Worm (Caenorhabditis elegans) whole organism, early embryonic: ENCODE results near the gene M142.8.
"Not testable (repeated sequence)": the region's sequence is repeated elsewhere in the genome, so short reads cannot be mapped to it uniquely, and the experiment has no call there.

Experiments
- B0310.2 ChIP-seq: sonication (generic microtip); optimal IDR thresholded peaks from 2 replicates; lab custom pipeline; 2016; ENCODE audit warnings: mild to moderate bottlenecking, missing genetic modification characterization, missing compliant biosample characterization
- F13C5.2 ChIP-seq: sonication (generic microtip); optimal IDR thresholded peaks from 2 replicates; lab custom pipeline; 2017; ENCODE audit warnings: mild to moderate bottlenecking, missing genetic modification characterization, inconsistent platforms, missing compliant biosample characterization
- aly-1 ChIP-seq: sonication (generic microtip); optimal IDR thresholded peaks from 2 replicates; lab custom pipeline; 2016; ENCODE audit warnings: missing genetic modification characterization, missing compliant biosample characterization
- ama-1 ChIP-seq: fragments of 150-350 bp; optimal IDR thresholded peaks from 2 replicates; lab custom pipeline; 2014
- ceh-13 ChIP-seq: fragments of 200-800 bp; sonication (Bioruptor generic); optimal IDR thresholded peaks from 2 replicates; lab custom pipeline; 2018; ENCODE audit warnings: mild to moderate bottlenecking, missing genetic modification characterization, missing compliant biosample characterization
- ceh-36 ChIP-seq: sonication (generic microtip); optimal IDR thresholded peaks from 2 replicates; lab custom pipeline; 2016; ENCODE audit warnings: missing genetic modification characterization, inconsistent platforms, missing compliant biosample characterization
- flt-1 ChIP-seq: fragments of 200-800 bp; sonication (Bioruptor generic); IDR thresholded peaks from 2 replicates; pipeline ENCODE4 v1.3.6; 2022; ENCODE audit warnings: missing genetic modification characterization, missing compliant biosample characterization
- hmbx-1 ChIP-seq: sonication (generic microtip); optimal IDR thresholded peaks from 2 replicates; lab custom pipeline; 2016; ENCODE audit warnings: mild to moderate bottlenecking, missing genetic modification characterization, missing compliant biosample characterization
- hmg-4 ChIP-seq: fragments of 200-800 bp; sonication (Bioruptor generic); optimal IDR thresholded peaks from 2 replicates; lab custom pipeline; 2018; ENCODE audit warnings: mild to moderate bottlenecking, missing genetic modification characterization, missing compliant biosample characterization
- hnd-1 ChIP-seq: sonication (generic microtip); optimal IDR thresholded peaks from 2 replicates; lab custom pipeline; 2016; ENCODE audit warnings: missing genetic modification characterization, missing compliant biosample characterization
- tbx-37 ChIP-seq: fragments of 200-800 bp; sonication (Bioruptor generic); conservative IDR thresholded peaks from 2 replicates; pipeline ENCODE4 v1.3.6; 2022; ENCODE audit warnings: missing genetic modification reagents, missing genetic modification characterization, missing compliant biosample characterization
- tra-4 ChIP-seq: sonication (generic microtip); optimal IDR thresholded peaks from 2 replicates; lab custom pipeline; 2017; ENCODE audit warnings: missing genetic modification characterization, missing compliant biosample characterization

- not testable (repeated sequence) for TF ChIP-seq ama-1 (lab: Kevin White, UChicago); F13C5.2 (tag; lab: Kevin White, UChicago); flt-1; hmbx-1 (tag; lab: Kevin White, UChicago); B0310.2 (tag; lab: Kevin White, UChicago); ceh-36 (tag; lab: Kevin White, UChicago); aly-1 (tag; lab: Kevin White, UChicago); hmg-4 (GFP tag; lab: Kevin White, UChicago); tra-4 (tag; lab: Kevin White, UChicago); hnd-1; tbx-37; ceh-13 (GFP tag; lab: Kevin White, UChicago)
Measured at ce11 chrIII:10984749-10985148, 51.3 kb downstream of the M142.8 start.
